Fruit fly (Drosophila melanogaster): ENCODE data around the gene Ptpa.
A peak's percentile ranks its signal among the peaks of the same experiment; 100 is the strongest.

Ptpa gene

DNA sequence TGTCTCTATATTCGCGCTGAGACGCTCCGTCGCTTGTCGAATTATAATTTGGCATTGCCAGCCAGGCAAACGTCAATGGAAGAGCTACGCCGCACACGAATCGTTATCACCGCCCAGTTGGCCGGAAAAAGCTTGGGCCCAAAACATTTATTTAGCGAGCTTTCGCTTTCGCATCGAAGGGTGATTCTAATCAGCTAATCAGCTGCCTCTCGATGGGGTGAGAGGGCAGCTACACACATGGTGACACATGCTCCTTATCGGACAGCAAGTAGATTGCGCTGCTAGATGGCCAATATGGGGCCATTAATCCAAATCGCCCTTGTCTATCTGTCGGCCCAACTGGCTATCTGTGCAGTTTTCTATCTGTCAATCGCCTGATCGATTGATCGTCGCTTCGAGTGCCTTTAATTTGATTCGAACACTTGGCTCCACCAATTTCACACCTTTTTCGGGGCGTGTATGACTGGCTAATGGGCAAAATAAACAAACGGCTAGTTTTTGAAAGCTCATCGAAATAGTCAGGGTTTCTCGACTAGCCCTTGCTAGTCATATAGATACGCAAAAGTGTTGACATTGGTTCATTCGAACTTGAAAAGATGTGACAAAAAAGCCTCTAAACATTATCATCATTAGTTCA lies 10.6 kb upstream of the Ptpa start (continued):
- TF ChIP-seq pfk (GFP tag; optimal IDR thresholded peaks at IDR 0.05) (no peak), CG9609 (GFP tag; optimal IDR thresholded peaks at IDR 0.05) (no peak), CG34376 (GFP tag; optimal IDR thresholded peaks at IDR 0.05) (peak; percentile 86), wor (GFP tag; IDR thresholded peaks at IDR 0.05) (no peak), Blimp-1 (GFP tag; optimal IDR thresholded peaks at IDR 0.05) (no peak), Rfx (GFP tag; IDR thresholded peaks at IDR 0.05) (no peak), CG6254 (GFP tag; optimal IDR thresholded peaks at IDR 0.05) (no peak), Sox102F (GFP tag; optimal IDR thresholded peaks at IDR 0.05) (no peak), gt (GFP tag; IDR thresholded peaks at IDR 0.05) (no peak), gsb-n (tag; optimal IDR thresholded peaks at IDR 0.05) (no peak), rib (GFP tag; IDR thresholded peaks at IDR 0.05) (peak; percentile 64; the same call in 1 of the 2 replicates), jigr1 (GFP tag; IDR thresholded peaks at IDR 0.05) (no peak), sqz (GFP tag; optimal IDR thresholded peaks at IDR 0.05) (no peak), CG8388 (GFP tag; optimal IDR thresholded peaks at IDR 0.05) (no peak), Hmr (GFP tag; optimal IDR thresholded peaks at IDR 0.05) (no peak), Ada2b (GFP tag; IDR thresholded peaks at IDR 0.05) (no peak), Poxn (GFP tag; IDR thresholded peaks at IDR 0.05) (no peak), Taf1 (GFP tag; IDR thresholded peaks at IDR 0.05) (no peak), CG15514 (GFP tag; optimal IDR thresholded peaks at IDR 0.05) (peak; percentile 26), kay (GFP tag; optimal IDR thresholded peaks at IDR 0.05) (no peak), HLHmδ (GFP tag; optimal IDR thresholded peaks at IDR 0.05) (no peak), CG16779 (GFP tag; IDR thresholded peaks at IDR 0.05) (no peak), CG17385 (GFP tag; optimal IDR thresholded peaks at IDR 0.05) (no peak), Bgb (GFP tag; IDR thresholded peaks at IDR 0.05; ENCODE audit: partially characterized antibody) (no peak), gcm2 (GFP tag; optimal IDR thresholded peaks at IDR 0.05) (no peak), Nf-YC (tag; optimal IDR thresholded peaks at IDR 0.05) (no peak), lov (optimal IDR thresholded peaks at IDR 0.05) (no peak), lov (GFP tag; IDR thresholded peaks at IDR 0.05) (no peak), Hr78 (GFP tag; optimal IDR thresholded peaks at IDR 0.05) (peak in 1 of 2 experiments; percentile 69), pita (GFP tag; optimal IDR thresholded peaks at IDR 0.05) (no peak), Adf1 (GFP tag; IDR thresholded peaks at IDR 0.05) (peak; percentile 21; the same call in 1 of the 2 replicates), CG32532 (GFP tag; IDR thresholded peaks at IDR 0.05) (no peak), Oli (tag; optimal IDR thresholded peaks at IDR 0.05) (no peak), HmgZ (tag; optimal IDR thresholded peaks at IDR 0.05) (peak; percentile 24), mirr (GFP tag; optimal IDR thresholded peaks at IDR 0.05) (peak; percentile 86), CG12659 (GFP tag; optimal IDR thresholded peaks at IDR 0.05) (no peak), CG34224 (GFP tag; IDR thresholded peaks at IDR 0.05; ENCODE audit: partially characterized antibody) (no peak), row (GFP tag; IDR thresholded peaks at IDR 0.05) (no peak), CG13287 (GFP tag; IDR thresholded peaks at IDR 0.05; ENCODE audit: partially characterized antibody) (no peak), CG17361 (GFP tag; IDR thresholded peaks at IDR 0.05) (no peak), knrl (GFP tag; IDR thresholded peaks at IDR 0.05; ENCODE audit: partially characterized antibody) (no peak), Med (GFP tag) (peak; percentile 73), Fer2 (tag; optimal IDR thresholded peaks at IDR 0.05) (no peak), CG1233 (GFP tag; optimal IDR thresholded peaks at IDR 0.05) (no peak), CG3281 (GFP tag; optimal IDR thresholded peaks at IDR 0.05) (peak; percentile 11), vvl (GFP tag; IDR thresholded peaks at IDR 0.05) (no peak), Atf6 (GFP tag; IDR thresholded peaks at IDR 0.05) (no peak), grn (GFP tag; optimal IDR thresholded peaks at IDR 0.05) (peak; percentile 99), Atf-2 (GFP tag; optimal IDR thresholded peaks at IDR 0.05) (no peak), CG2875 (GFP tag; optimal IDR thresholded peaks at IDR 0.05) (no peak)
